Worm (Caenorhabditis elegans) whole organism, dauer: ENCODE measurements around the gene ets-9.

Experiments
- unc-62 ChIP-seq: sonication (generic microtip); optimal IDR thresholded peaks from 2 replicates; lab custom pipeline; 2017; ENCODE audit warnings: missing biosample characterization, missing genetic modification reagents, missing genetic modification characterization

ets-9 gene

DNA sequence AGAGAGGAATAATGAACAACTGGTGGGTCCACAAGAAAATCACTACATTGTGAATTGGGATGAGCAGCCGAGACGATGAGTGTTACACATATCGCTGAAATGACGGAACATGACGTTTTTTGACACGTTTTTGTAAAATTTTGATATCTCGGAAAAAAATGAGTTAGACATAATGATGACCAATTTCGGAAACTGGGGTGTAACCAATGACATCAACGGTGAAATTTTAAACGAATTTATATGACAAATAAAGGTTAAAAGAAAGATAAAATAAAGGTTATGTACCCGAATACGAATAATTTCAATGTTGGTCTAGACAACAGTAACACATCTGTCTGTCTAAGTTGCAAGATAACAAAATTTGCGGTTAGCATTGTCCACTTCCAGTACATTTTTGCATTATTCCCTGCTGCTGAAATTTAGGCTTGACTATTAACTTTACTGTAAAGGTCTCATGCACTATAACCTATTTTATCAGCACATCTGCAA is at the start of gene ets-9, which contains the start of gene twk-28:
TSS of gene ets-9 (plus strand) at position 410 of the 489 bp plus-strand sequence.
TSS of gene twk-28 (minus strand) at position 51 of the 489 bp plus-strand sequence.
- no peak for TF ChIP-seq unc-62 (GFP tag; lab: Kevin White, UChicago)

DNA sequence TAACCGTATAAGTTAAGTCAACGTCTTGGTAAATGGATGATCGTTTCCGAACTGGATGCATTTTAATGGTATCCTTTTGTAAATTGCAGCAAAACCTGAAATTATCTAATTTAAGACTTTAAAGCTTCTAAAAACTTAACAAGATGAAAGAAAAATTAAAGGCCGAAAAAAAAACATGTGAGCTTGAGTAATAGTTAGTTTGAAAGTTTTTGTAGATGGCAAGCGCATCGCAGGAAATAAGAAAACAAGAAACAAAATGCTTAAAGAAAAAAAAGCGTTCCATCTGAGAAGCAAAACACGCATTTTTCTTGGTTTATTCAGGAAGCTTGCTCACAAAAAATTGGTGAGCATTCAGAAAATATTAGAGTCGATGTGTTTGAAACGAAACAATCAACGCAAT is 43.8 kb upstream of the ets-9 start, which contains the start of gene rab-37:
TSS of gene rab-37 (minus strand) at position 101 of the 400 bp plus-strand sequence.
- no peak for TF ChIP-seq unc-62 (GFP tag; lab: Kevin White, UChicago)

DNA sequence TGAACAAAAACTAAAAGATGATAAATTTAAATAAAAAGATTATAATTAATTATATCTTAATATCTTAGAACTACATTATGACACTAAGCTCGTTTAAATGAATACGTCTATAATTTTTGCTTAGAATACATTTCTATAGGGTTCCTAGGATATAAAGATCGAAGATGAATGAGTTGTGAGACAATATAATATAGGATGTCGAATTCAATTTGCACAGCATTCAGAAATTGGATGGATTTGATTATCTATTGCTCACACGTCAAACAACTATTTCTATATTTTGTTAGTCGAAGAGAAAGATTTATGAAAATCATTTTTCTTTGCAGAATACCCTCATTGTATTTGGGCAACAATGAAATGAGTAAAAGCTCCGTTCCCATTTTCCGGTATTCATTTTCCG is 40.5 kb upstream of the ets-9 start:
- no peak for TF ChIP-seq unc-62 (GFP tag; lab: Kevin White, UChicago)

DNA sequence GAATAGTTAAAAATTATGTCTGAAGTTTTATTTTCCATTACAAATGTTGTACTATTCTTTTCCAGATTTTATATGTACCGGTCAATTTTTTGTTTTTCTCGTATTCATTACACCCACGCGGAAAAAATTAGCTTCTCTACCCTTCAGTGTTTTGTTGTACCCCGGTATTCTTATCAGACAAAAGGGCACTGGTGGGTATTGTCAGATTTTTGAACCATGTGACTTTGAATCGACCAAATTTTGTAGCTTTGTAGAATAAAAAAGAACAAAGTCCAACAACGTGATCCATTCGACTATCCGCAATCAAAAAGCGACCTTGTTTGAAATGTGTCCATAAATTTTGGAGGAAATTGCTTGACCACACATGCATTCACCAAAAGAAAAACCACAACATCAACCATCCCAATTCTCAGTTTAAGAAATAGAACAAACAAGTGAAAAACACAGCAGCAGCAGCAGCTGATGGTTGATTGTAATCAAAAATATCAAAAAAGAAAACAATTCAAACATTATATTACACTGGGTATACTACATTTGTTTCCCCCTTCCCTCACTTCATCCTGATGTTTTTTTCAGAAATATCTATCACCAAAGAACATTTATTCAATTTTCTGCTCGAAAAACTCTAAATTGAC is 34.9 kb upstream of the ets-9 start:
- no peak for TF ChIP-seq unc-62 (GFP tag; lab: Kevin White, UChicago)

DNA sequence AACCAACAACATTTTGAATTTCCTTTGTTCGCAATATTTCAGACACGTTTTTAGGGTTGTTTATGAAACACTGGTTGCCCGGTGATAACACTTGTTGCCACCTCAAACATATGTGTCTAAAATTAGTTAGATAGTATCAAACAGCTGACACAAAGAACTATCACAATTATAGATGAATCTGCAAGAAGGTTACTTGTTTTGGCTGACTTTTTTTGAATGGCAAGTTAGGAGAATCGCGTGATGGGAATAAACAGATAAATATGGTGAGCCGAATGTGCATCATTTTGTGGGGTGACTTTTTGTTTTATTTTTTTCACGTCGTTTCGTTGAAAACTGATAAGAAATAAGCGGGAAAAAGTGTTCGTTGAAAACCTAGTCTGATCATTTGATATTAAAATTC is 34.4 kb upstream of the ets-9 start:
- TF ChIP-seq unc-62 (GFP tag; lab: Kevin White, UChicago): no peak

DNA sequence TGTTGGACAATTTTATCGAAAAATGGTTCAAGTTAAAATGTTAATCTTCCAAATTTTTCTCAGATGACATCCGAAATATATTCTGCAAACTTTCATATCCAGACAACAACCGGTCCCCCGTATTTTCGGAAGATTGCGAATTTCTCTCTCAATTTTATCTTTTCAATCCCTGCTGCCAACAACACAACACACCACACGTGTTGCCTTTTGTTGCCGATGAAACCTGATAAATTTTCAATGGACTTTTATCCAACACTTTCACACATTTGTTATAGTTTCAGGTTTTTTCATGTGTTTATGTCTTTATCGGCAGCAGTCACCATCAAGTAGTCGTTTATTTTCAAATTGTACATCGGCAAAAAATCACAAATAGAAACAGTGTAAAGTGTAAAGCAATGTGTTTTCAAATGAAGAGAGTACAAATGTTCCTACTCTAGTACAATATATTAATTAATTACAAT is 33.2 kb upstream of the ets-9 start:
- TF ChIP-seq unc-62 (GFP tag; lab: Kevin White, UChicago): no peak

DNA sequence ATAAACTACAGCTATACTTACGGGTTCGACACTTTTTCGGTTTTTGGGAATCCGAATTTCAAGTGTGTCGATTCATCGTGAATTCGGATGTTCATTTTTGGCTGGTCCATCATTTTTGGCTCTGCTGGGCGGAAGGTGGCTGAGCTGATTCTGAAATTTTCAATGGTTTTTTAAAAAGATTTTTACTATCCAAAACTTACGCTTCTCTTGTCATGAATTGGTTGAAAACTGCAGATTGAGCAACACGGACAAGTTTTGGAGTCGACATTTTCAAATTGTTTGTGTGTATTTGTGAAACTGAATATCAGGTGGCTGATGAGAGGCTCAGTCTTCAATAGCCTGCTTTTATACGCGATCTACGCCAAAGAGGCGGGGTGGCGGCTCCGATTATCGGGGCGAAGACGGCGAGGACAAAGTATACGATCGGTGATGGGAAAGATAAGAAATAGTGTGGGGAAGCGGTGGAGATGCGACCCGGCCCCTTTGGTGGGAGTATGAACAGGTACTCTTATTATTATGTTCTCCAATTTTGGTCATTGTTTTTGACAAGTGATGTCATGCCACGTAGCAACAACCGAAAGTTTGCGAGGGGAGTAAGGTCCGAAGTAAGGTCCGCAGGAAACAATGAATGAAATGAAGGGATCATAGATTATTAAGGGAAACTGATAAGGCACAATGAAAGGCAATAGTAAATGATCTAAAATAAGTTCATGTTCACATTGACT is 32.5 kb upstream of the ets-9 start, which contains the start of gene F48D6.4:
TSS of gene F48D6.4 (minus strand) at position 346 of the 725 bp plus-strand sequence.
- no peak for TF ChIP-seq unc-62 (GFP tag; lab: Kevin White, UChicago)

DNA sequence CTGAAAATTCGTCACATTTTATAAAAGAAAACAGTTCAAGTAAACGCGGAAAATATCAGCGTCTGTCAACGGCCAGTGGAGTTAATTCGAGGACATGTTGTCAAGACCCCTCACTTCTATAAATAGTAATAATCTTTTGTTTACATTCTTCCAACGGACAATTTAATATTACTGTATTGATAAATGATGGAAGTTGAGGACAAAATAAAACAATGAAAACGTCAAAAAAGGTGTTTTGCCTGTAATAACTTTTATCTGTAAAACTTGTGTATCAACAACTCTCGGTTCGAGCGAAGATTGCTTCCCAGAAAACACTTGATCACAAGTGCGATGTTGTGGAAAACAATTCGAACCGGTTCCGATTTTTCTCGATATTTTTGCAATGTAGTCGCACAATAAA is 31.1 kb upstream of the ets-9 start:
- no peak for TF ChIP-seq unc-62 (GFP tag; lab: Kevin White, UChicago)

DNA sequence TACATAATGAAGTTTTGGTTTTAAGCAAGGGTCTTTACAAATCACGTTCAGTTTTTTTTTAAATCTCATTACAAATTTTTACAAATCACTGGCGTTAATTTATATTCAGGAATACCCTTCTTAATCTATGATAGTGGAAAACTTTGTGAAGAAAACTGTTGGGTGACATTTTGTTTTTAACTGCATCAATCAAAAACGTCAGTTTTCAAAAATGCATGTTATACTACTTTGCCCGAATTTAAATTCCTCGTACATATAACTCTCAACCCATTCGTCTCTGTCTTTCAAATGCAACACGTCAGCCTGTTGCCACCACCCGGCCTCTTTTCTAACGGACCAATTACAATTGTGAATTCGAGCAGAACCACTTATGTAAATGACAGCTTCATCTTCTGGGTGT is 30.6 kb upstream of the ets-9 start, which contains the start of gene hlh-13:
TSS of gene hlh-13 (plus strand) at position 301 of the 400 bp plus-strand sequence.
- TF ChIP-seq unc-62 (GFP tag; lab: Kevin White, UChicago): no peak

DNA sequence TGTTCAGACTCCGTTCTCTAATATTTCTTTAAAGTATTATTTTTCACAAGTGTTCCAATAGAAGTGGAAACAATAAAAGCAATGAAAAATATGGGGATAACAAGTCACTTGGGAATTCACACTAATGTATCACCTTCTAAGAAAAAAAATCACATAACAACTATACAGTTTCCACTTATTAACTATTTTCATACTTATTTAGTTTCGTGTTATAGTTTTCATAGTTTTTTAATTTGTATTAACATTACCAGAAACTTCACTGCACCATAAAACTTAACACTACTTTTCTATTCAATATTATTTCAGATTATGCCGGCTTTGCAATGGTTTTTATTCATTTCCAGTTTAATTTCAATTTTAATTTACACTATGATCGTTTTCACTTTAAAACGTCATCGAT is 27.5 kb upstream of the ets-9 start, which contains the start of gene srv-5:
TSS of gene srv-5 (plus strand) at position 301 of the 400 bp plus-strand sequence.
- no peak for TF ChIP-seq unc-62 (GFP tag; lab: Kevin White, UChicago)

DNA sequence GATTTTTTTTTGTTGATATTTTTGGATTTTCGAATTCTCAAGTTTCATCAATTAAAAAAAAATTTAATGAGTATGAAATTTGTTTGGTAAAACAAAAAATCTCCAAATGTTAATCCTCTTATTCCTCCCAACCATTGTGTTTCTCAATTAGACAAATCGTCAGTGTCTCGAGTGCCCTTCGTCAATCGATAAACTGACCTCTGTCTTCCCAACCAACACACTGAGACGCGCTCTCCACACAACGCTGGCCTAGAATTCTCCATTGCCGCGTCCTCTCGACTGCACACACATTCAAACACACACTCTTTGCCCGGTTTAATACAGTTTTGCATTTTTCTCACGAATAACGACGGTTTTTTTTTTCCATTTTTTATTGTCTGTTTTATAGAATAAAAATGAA is 24.7 kb upstream of the ets-9 start, which contains the start of gene taf-11.1:
TSS of gene taf-11.1 (plus strand) at position 389 of the 400 bp plus-strand sequence.
- TF ChIP-seq unc-62 (GFP tag; lab: Kevin White, UChicago): no peak

DNA sequence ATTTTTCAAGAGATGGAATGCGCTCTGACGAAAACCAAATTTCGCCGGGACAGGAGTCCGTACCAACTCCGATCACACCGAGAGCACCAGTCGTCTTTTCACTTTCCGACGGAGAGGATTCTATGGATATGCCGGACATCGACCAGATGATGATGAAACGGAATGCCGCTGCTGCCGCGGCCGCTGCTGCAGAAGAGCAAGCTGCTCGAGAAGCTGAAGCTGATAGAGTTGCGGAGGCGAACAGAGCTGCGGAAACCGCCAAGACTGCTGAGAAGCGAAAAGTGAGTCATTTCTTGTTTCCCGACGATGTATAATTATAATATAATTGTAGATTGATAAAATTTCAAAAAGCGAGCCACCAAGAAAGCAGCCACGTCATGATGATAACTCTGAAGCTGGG is 24.1 kb upstream of the ets-9 start:
- TF ChIP-seq unc-62 (GFP tag; lab: Kevin White, UChicago): no peak

DNA sequence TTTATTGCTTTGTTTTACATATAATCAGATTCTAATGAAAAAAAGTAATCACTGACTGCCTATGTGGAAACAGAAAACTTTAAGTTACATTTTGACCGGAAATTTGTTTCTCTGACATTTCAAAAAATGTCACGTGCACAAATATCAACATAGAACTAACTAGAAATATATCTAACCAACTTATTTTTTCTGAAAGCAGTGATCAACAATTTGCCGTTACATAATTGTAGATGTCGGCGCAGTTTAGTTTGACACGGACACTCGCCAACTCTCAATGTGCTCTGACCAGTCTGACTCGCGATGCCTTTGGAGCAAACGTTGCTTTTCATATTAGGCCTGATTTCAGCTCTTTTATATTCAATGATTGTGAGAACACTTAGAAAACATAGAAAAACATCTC is 22.7 kb upstream of the ets-9 start, which contains the start of gene srv-6:
TSS of gene srv-6 (plus strand) at position 301 of the 400 bp plus-strand sequence.
- TF ChIP-seq unc-62 (GFP tag; lab: Kevin White, UChicago): no peak

DNA sequence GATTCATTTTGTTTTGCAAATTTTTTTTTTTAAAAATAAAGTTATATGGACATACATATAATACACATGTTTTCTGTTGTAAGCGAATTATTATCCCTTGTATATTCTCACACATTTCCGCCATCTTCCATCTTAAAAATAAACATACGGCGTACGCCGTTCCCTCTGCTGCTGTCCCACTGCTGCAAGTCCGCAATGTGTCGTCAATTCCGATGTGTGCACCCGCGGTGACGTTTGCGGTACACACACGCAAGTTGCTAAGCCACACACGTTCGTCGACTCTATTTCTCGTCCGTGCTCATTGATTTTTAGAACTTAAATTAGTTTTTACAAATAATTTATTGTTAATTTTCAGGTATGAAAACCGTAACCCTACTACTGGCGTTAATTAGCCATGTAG is 19.2 kb upstream of the ets-9 start, which contains the start of gene C52B9.4:
TSS of gene C52B9.4 (plus strand) at position 356 of the 400 bp plus-strand sequence.
- TF ChIP-seq unc-62 (GFP tag; lab: Kevin White, UChicago): no peak

DNA sequence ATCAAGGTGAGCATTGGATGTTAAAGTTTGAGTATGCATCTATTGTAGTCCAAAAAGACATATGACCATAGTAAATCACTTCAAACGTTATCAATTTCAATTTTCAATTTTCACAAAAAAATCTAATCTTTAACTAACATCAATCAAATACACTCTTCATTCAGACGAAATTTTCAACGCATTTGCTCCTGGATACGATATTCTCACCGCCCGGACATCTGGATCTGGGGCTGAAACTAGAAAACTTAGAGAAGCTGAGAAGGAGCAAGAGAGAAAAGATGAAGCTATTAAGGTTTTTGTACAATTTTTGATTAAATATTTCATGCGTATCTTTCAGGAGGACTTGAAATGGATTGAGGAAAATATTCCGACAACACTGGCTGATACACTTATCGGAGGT is 15.7 kb upstream of the ets-9 start:
- TF ChIP-seq unc-62 (GFP tag; lab: Kevin White, UChicago): no peak
